Fruit fly (Drosophila melanogaster) whole organism, embryonic: ENCODE measurements around the gene CG9581.
A peak's percentile ranks its signal among the peaks of the same experiment; 100 is the strongest.

Experiments used
- B-H1 ChIP-seq: fragments of 200-800 bp; sonication (Bioruptor generic); IDR thresholded peaks from 3 replicates; pipeline ENCODE4 v1.3.6; 2022; ENCODE audit warnings: missing biosample characterization, missing genetic modification characterization
- CG11695 ChIP-seq: fragments of 200-800 bp; sonication (Bioruptor generic); IDR thresholded peaks from 3 replicates; pipeline ENCODE4 v1.3.6; 2022; ENCODE audit warnings: missing biosample characterization, missing genetic modification characterization
- CG12942 ChIP-seq: fragments of 200-800 bp; sonication (Bioruptor generic); optimal IDR thresholded peaks from 3 replicates; lab custom pipeline; 2016; ENCODE audit warnings: missing biosample characterization, missing genetic modification characterization
- CG14441 ChIP-seq: fragments of 200-800 bp; sonication (Bioruptor generic); IDR thresholded peaks from 2 replicates; pipeline ENCODE4 v1.3.6; 2022; ENCODE audit warnings: missing biosample characterization, missing genetic modification characterization
- CG15514 ChIP-seq: fragments of 200-800 bp; sonication (Bioruptor generic); optimal IDR thresholded peaks from 3 replicates; lab custom pipeline; 2017; ENCODE audit warnings: missing biosample characterization, missing genetic modification characterization, mild to moderate bottlenecking, moderate library complexity, missing genetic modification reagents
- CG1647 ChIP-seq: fragments of 200-800 bp; sonication (Bioruptor generic); optimal IDR thresholded peaks from 3 replicates; lab custom pipeline; 2016; ENCODE audit warnings: missing biosample characterization, missing genetic modification characterization
- CG17568 ChIP-seq: fragments of 200-800 bp; sonication (Bioruptor generic); optimal IDR thresholded peaks from 2 replicates; lab custom pipeline; 2018; ENCODE audit warnings: missing biosample characterization, mild to moderate bottlenecking, missing genetic modification characterization, moderate library complexity
- CG17912 ChIP-seq: fragments of 200-800 bp; sonication (Bioruptor generic); optimal IDR thresholded peaks from 2 replicates; lab custom pipeline; 2018; ENCODE audit warnings: missing biosample characterization, mild to moderate bottlenecking, missing genetic modification characterization
- CG2120 ChIP-seq: fragments of 200-800 bp; sonication (Bioruptor generic); optimal IDR thresholded peaks from 3 replicates; lab custom pipeline; 2016; ENCODE audit warnings: missing biosample characterization, missing genetic modification characterization
- CG31388 ChIP-seq: fragments of 200-800 bp; sonication (Bioruptor generic); optimal IDR thresholded peaks from 2 replicates; lab custom pipeline; 2016; ENCODE audit warnings: missing biosample characterization, missing genetic modification characterization
- CG31441 ChIP-seq: fragments of 200-800 bp; sonication (Bioruptor generic); IDR thresholded peaks from 2 replicates; pipeline ENCODE4 v1.3.6; 2022; ENCODE audit warnings: missing biosample characterization, missing genetic modification characterization
- CG7372 ChIP-seq: fragments of 200-800 bp; sonication (Bioruptor generic); IDR thresholded peaks from 2 replicates; pipeline ENCODE4 v1.3.6; 2022; ENCODE audit warnings: missing biosample characterization, missing genetic modification characterization
- CG7839 ChIP-seq: fragments of 200-800 bp; sonication (Bioruptor generic); optimal IDR thresholded peaks from 3 replicates; lab custom pipeline; 2018; ENCODE audit warnings: missing biosample characterization, mild to moderate bottlenecking, missing genetic modification characterization, moderate library complexity
- CG8944 ChIP-seq: fragments of 200-800 bp; sonication (Bioruptor generic); optimal IDR thresholded peaks from 3 replicates; lab custom pipeline; 2016; ENCODE audit warnings: missing biosample characterization, missing genetic modification characterization
- CG9215 ChIP-seq: fragments of 200-800 bp; sonication (Bioruptor generic); IDR thresholded peaks from 2 replicates; pipeline ENCODE4 v1.3.6; 2022; ENCODE audit warnings: missing biosample characterization, missing genetic modification characterization
- CG9932 ChIP-seq: fragments of 200-800 bp; sonication (Bioruptor generic); IDR thresholded peaks from 2 replicates; pipeline ENCODE4 v1.3.6; 2022; ENCODE audit warnings: missing biosample characterization, missing genetic modification characterization
- CoRest ChIP-seq: fragments of 200-800 bp; sonication (Bioruptor generic); optimal IDR thresholded peaks from 3 replicates; lab custom pipeline; 2018; ENCODE audit warnings: missing biosample characterization, mild to moderate bottlenecking, missing genetic modification characterization, moderate library complexity
- Doc2 ChIP-seq: fragments of 200-800 bp; sonication (Bioruptor generic); IDR thresholded peaks from 2 replicates; pipeline ENCODE4 v1.3.6; 2022; ENCODE audit warnings: missing biosample characterization, missing genetic modification characterization
- Elba2 ChIP-seq: fragments of 200-800 bp; sonication (Bioruptor generic); optimal IDR thresholded peaks from 3 replicates; lab custom pipeline; 2016; ENCODE audit warnings: missing biosample characterization, missing genetic modification characterization
- Gug ChIP-seq: fragments of 200-800 bp; sonication (Bioruptor generic); IDR thresholded peaks from 4 replicates; pipeline ENCODE4 v1.3.6; 2022; ENCODE audit warnings: missing biosample characterization, missing genetic modification characterization
- HLH54F ChIP-seq: fragments of 200-800 bp; sonication (Bioruptor generic); optimal IDR thresholded peaks from 3 replicates; lab custom pipeline; 2016; ENCODE audit warnings: missing biosample characterization, missing genetic modification characterization
- Hmr ChIP-seq: fragments of 200-800 bp; sonication (Bioruptor generic); optimal IDR thresholded peaks from 3 replicates; lab custom pipeline; 2017; ENCODE audit warnings: mild to moderate bottlenecking, missing biosample characterization, missing genetic modification reagents, missing genetic modification characterization
- Hr3 ChIP-seq: fragments of 200-800 bp; sonication (Bioruptor generic); optimal IDR thresholded peaks from 3 replicates; lab custom pipeline; 2016; ENCODE audit warnings: missing biosample characterization, missing genetic modification characterization
- Meics ChIP-seq: fragments of 200-800 bp; sonication (Bioruptor generic); optimal IDR thresholded peaks from 2 replicates; lab custom pipeline; 2017; ENCODE audit warnings: missing biosample characterization, mild to moderate bottlenecking, missing genetic modification characterization
- Neu2 ChIP-seq: fragments of 200-800 bp; sonication (Bioruptor generic); optimal IDR thresholded peaks from 3 replicates; lab custom pipeline; 2016; ENCODE audit warnings: missing biosample characterization, missing genetic modification characterization, borderline replicate concordance
- NfI ChIP-seq: fragments of 200-800 bp; sonication (Bioruptor generic); optimal IDR thresholded peaks from 3 replicates; lab custom pipeline; 2018; ENCODE audit warnings: missing biosample characterization, mild to moderate bottlenecking, missing genetic modification characterization, moderate library complexity
- Opbp ChIP-seq: fragments of 200-800 bp; sonication (Bioruptor generic); IDR thresholded peaks from 3 replicates; pipeline ENCODE4 v1.3.6; 2022; ENCODE audit warnings: missing biosample characterization, missing genetic modification characterization; ENCODE audit not compliant: partially characterized antibody
- Ptx1 ChIP-seq: fragments of 200-800 bp; sonication (Bioruptor generic); IDR thresholded peaks from 2 replicates; pipeline ENCODE4 v1.3.6; 2022; ENCODE audit warnings: missing biosample characterization, missing genetic modification characterization
- Stat92E ChIP-seq, 3 experiments: fragments of >200 bp in 2 of 3; fragments of 200-800 bp in 1 of 3; sonication (Bioruptor generic) in 1 of 3; optimal IDR thresholded peaks; 2 replicates each; lab custom pipeline; 2017 to 2019; ENCODE audit warnings: missing biosample characterization in 3 of 3, missing genetic modification characterization in 3 of 3, mild to moderate bottlenecking in 1 of 3, moderate library complexity in 1 of 3
- Xbp1 ChIP-seq: fragments of 200-800 bp; sonication (Bioruptor generic); optimal IDR thresholded peaks from 3 replicates; lab custom pipeline; 2016; ENCODE audit warnings: missing biosample characterization, mild to moderate bottlenecking, missing genetic modification characterization
- al ChIP-seq: fragments of 200-800 bp; sonication (Bioruptor generic); IDR thresholded peaks from 2 replicates; pipeline ENCODE4 v1.3.6; 2022; ENCODE audit warnings: missing biosample characterization, missing genetic modification characterization
- bcd ChIP-seq: fragments of 200-800 bp; sonication (Bioruptor generic); optimal IDR thresholded peaks from 2 replicates; lab custom pipeline; 2017; ENCODE audit warnings: missing biosample characterization, mild to moderate bottlenecking, missing genetic modification characterization
- crp ChIP-seq, 2 experiments: fragments of 200-800 bp; sonication (Bioruptor generic); optimal IDR thresholded peaks; 2 replicates in 1 of 2; 3 replicates in 1 of 2; lab custom pipeline; 2017; ENCODE audit warnings: missing biosample characterization in 2 of 2, missing genetic modification characterization in 2 of 2, mild to moderate bottlenecking in 1 of 2, moderate library complexity in 1 of 2
- dm ChIP-seq: fragments of 200-800 bp; sonication (Bioruptor generic); optimal IDR thresholded peaks from 3 replicates; lab custom pipeline; 2016; ENCODE audit warnings: missing biosample characterization, missing genetic modification characterization
- dysf ChIP-seq: fragments of 200-800 bp; sonication (Bioruptor generic); IDR thresholded peaks from 3 replicates; pipeline ENCODE4 v1.3.6; 2022; ENCODE audit warnings: missing biosample characterization, missing genetic modification characterization
- fd96Cb ChIP-seq: fragments of 200-800 bp; sonication (Bioruptor generic); optimal IDR thresholded peaks from 2 replicates; lab custom pipeline; 2018; ENCODE audit warnings: missing biosample characterization, mild to moderate bottlenecking, missing genetic modification characterization, moderate library complexity
- gce ChIP-seq: fragments of 200-800 bp; sonication (Bioruptor generic); IDR thresholded peaks from 3 replicates; pipeline ENCODE4 v1.3.6; 2022; ENCODE audit warnings: missing biosample characterization, missing genetic modification characterization
- gem ChIP-seq: fragments of 200-800 bp; sonication (Bioruptor generic); optimal IDR thresholded peaks from 2 replicates; lab custom pipeline; 2019; ENCODE audit warnings: missing biosample characterization, mild to moderate bottlenecking, missing genetic modification characterization, moderate library complexity
- grn ChIP-seq: fragments of 200-800 bp; sonication (Bioruptor generic); optimal IDR thresholded peaks from 3 replicates; lab custom pipeline; 2017; ENCODE audit warnings: missing biosample characterization, missing genetic modification characterization
- gt ChIP-seq: fragments of 200-800 bp; sonication (Bioruptor generic); IDR thresholded peaks from 2 replicates; pipeline ENCODE4 v1.3.6; 2022; ENCODE audit warnings: missing biosample characterization, missing genetic modification characterization
- kay ChIP-seq: fragments of 200-800 bp; sonication (Bioruptor generic); optimal IDR thresholded peaks from 2 replicates; lab custom pipeline; 2016; ENCODE audit warnings: missing biosample characterization, missing genetic modification characterization
- knrl ChIP-seq: fragments of 200-800 bp; sonication (Bioruptor generic); IDR thresholded peaks from 3 replicates; pipeline ENCODE4 v1.3.6; 2022; ENCODE audit warnings: missing biosample characterization, missing genetic modification characterization; ENCODE audit not compliant: partially characterized antibody
- nau ChIP-seq: fragments of 200-800 bp; sonication (Bioruptor generic); optimal IDR thresholded peaks from 3 replicates; lab custom pipeline; 2017; ENCODE audit warnings: missing biosample characterization, mild to moderate bottlenecking, missing genetic modification characterization, missing genetic modification reagents
- phol ChIP-seq: fragments of 200-800 bp; sonication (Bioruptor generic); optimal IDR thresholded peaks from 3 replicates; lab custom pipeline; 2018; ENCODE audit warnings: missing biosample characterization, mild to moderate bottlenecking, missing genetic modification characterization, moderate library complexity
- sens ChIP-seq: fragments of 200-800 bp; sonication (Bioruptor generic); peaks from one replicate; lab custom pipeline; 2016; ENCODE audit warnings: missing biosample characterization, missing genetic modification characterization
- unpg ChIP-seq: fragments of 200-800 bp; sonication (Bioruptor generic); optimal IDR thresholded peaks from 3 replicates; lab custom pipeline; 2018; ENCODE audit warnings: missing biosample characterization, mild to moderate bottlenecking, missing genetic modification characterization, moderate library complexity
- zen2 ChIP-seq: fragments of 200-800 bp; sonication (Bioruptor generic); IDR thresholded peaks from 3 replicates; pipeline ENCODE4 v1.3.6; 2022; ENCODE audit warnings: missing biosample characterization, missing genetic modification characterization; ENCODE audit not compliant: partially characterized antibody

The CG9581 gene

DNA sequence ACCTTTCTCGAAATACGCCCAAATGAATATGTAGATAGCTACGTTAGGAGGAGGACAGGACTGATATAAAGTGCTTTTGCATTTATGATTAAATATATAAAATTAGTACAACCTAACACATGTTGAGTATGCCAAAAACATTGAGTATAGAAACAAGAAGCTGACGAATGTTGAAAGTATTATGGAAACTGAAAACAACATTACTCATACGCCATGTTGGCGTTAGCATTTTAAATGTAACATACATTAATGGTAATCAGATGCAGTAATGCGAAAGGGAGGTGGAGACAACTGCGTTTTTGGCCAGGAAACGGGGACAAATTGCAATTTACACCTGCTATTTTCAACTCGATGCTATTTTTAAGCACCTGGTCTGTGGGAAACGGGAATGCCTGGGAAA is 11.3 kb downstream of the CG9581 start:
- TF ChIP-seq crp (GFP tag; optimal IDR thresholded peaks at IDR 0.05; lab: Kevin White, UChicago) = no peak
- no peak for TF ChIP-seq dm (GFP tag; lab: Kevin White, UChicago)
- TF ChIP-seq sens (GFP tag; lab: Kevin White, UChicago) = peak; percentile 59
- TF ChIP-seq CG7372 (GFP tag; lab: Robert Waterston, UW) = peak; percentile 52; the same call in 1 of the 2 replicates
- TF ChIP-seq Neu2 = no peak
- no peak for TF ChIP-seq Gug (GFP tag; lab: Robert Waterston, UW)
- no peak for TF ChIP-seq CG31441 (GFP tag; lab: Robert Waterston, UW)
- TF ChIP-seq Stat92E (GFP tag; optimal IDR thresholded peaks at IDR 0.05; lab: Kevin White, UChicago) = no peak

DNA sequence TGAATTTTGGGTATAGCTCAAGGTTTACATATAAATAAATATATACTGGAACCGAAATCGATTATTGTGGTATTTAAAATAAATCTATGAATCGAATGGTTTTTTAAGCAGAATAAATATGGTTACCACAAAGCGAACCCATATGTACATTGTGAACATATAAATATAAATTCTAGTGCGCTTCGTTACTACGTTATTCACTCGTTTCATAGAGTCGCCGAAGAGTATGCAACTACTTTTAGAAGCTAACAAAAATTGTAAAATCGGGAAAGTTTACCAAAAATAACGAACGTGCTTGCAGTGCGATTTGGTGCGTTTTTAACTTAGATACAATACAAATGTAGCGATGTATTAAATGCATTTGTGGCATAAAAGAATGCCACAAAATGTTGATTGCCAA is 13.8 kb downstream of the CG9581 start:
- peak; percentile 4 for TF ChIP-seq sens (GFP tag; lab: Kevin White, UChicago)
- no peak for TF ChIP-seq unpg (GFP tag; lab: Kevin White, UChicago)
- no peak for TF ChIP-seq fd96Cb
- TF ChIP-seq Meics (GFP tag; lab: Kevin White, UChicago) = peak; percentile 91
- TF ChIP-seq nau (GFP tag; lab: Kevin White, UChicago) = no peak

- TF ChIP-seq zen2 (GFP tag; lab: Robert Waterston, UW) (no peak), Opbp (GFP tag; lab: Robert Waterston, UW) (no peak), CG31388 (GFP tag; lab: Kevin White, UChicago) (no peak), knrl (no peak), Doc2 (GFP tag; lab: Robert Waterston, UW) (no peak), gce (GFP tag; lab: Robert Waterston, UW) (no peak), CoRest (tag; lab: Kevin White, UChicago) (peak; percentile 25), Hmr (peak; percentile 2), CG12942 (GFP tag; lab: Kevin White, UChicago) (no peak), B-H1 (no peak), bcd (GFP tag; lab: Kevin White, UChicago) (no peak), CG14441 (GFP tag; lab: Robert Waterston, UW) (0 out of 2 replicates have a peak, but pooled peaks have one; percentile 7), dysf (peak; percentile 39; the same call in 1 of the 3 replicates), HLH54F (no peak), grn (GFP tag; lab: Kevin White, UChicago) (no peak), Hr3 (GFP tag; lab: Kevin White, UChicago) (no peak), CG9932 (GFP tag; lab: Robert Waterston, UW) (peak; percentile 50), Xbp1 (GFP tag; lab: Kevin White, UChicago) (no peak), Ptx1 (GFP tag; lab: Robert Waterston, UW) (0 out of 2 replicates have a peak, but pooled peaks have one; percentile 15), NfI (GFP tag; lab: Kevin White, UChicago) (peak; percentile 20), CG1647 (GFP tag; lab: Kevin White, UChicago) (no peak), gem (tag; lab: Kevin White, UChicago) (peak; percentile 48), sens (GFP tag; lab: Kevin White, UChicago) (peak; percentile 77), CG9215 (GFP tag; lab: Robert Waterston, UW) (0 out of 2 replicates have a peak, but pooled peaks have one; percentile 13), CG17568 (GFP tag; lab: Kevin White, UChicago) (no peak), CG15514 (GFP tag; lab: Kevin White, UChicago) (no peak), gt (no peak), CG2120 (GFP tag; lab: Kevin White, UChicago) (peak; percentile 27), al (GFP tag; lab: Robert Waterston, UW) (peak; percentile 25; the same call in 1 of the 2 replicates), phol (tag; lab: Kevin White, UChicago) (no peak), CG7839 (tag; lab: Kevin White, UChicago) (peak; percentile 19), CG17912 (GFP tag; lab: Kevin White, UChicago) (no peak), CG8944 (no peak), CG11695 (GFP tag; lab: Robert Waterston, UW) (peak; percentile 30; the same call in 1 of the 3 replicates), Elba2 (no peak), Meics (GFP tag; lab: Kevin White, UChicago) (peak; percentile 46), kay (GFP tag; lab: Kevin White, UChicago) (no peak)
Measured at dm6 chrX:20147693-20148174, 22.0 kb downstream of the CG9581 start, which contains the start of gene aspr. TSS of gene aspr (plus strand) at chrX:20148124.
